Worm (Caenorhabditis elegans): ENCODE measurements around the gene F32A5.4.

Gene F32A5.4

ce11 chrII:7279808-7280207 is 50.9 kb downstream of the F32A5.4 start:
- no peak for TF ChIP-seq nhr-80 (tag; optimal IDR thresholded peaks at IDR 0.05)
- TF ChIP-seq pha-4 (tag; optimal IDR thresholded peaks at IDR 0.05), result no peak
- no peak for TF ChIP-seq hlh-26 (GFP tag; conservative IDR thresholded peaks at IDR 0.05)
- no peak for TF ChIP-seq attf-5 (GFP tag; optimal IDR thresholded peaks at IDR 0.05)
- no peak for TF ChIP-seq attf-6 (GFP tag; IDR thresholded peaks at IDR 0.05)
- TF ChIP-seq zfh-2 (GFP tag; conservative IDR thresholded peaks at IDR 0.05), result no peak
- no peak for TF ChIP-seq ztf-25 (GFP tag; IDR thresholded peaks at IDR 0.05)
- TF ChIP-seq tlf-1 (GFP tag; optimal IDR thresholded peaks at IDR 0.05), result no peak
- TF ChIP-seq sdz-38 (tag; optimal IDR thresholded peaks at IDR 0.05), result no peak
- TF ChIP-seq lin-54 (GFP tag; optimal IDR thresholded peaks at IDR 0.05), result no peak
- TF ChIP-seq mes-4 (tag; optimal IDR thresholded peaks at IDR 0.05), result no peak
- TF ChIP-seq nhr-179 (tag; optimal IDR thresholded peaks at IDR 0.05), result no peak
- no peak for TF ChIP-seq Y53F4B.3 (GFP tag; IDR thresholded peaks at IDR 0.05)
- TF ChIP-seq aptf-3 (GFP tag; IDR thresholded peaks at IDR 0.05), result no peak
- no peak for TF ChIP-seq ccch-3 (GFP tag; optimal IDR thresholded peaks at IDR 0.05)
- TF ChIP-seq madf-3 (GFP tag; IDR thresholded peaks at IDR 0.05), result no peak
- no peak for TF ChIP-seq ceh-79 (tag; optimal IDR thresholded peaks at IDR 0.05)
- TF ChIP-seq nhr-27 (tag; optimal IDR thresholded peaks at IDR 0.05), result no peak
- no peak for TF ChIP-seq F37B4.10 (GFP tag; IDR thresholded peaks at IDR 0.05)
- no peak for TF ChIP-seq K12H6.12 (tag; optimal IDR thresholded peaks at IDR 0.05)
